Fruit fly (Drosophila melanogaster): ENCODE results near the gene Klp3A.
A peak's percentile ranks its signal among the peaks of the same experiment; 100 is the strongest.

Klp3A gene

dm6 chrX:2588415-2589411 is 15.1 kb downstream of the Klp3A start, which contains the start of gene egh (continued):
- TF ChIP-seq CG34224 (GFP tag; IDR thresholded peaks at IDR 0.05; ENCODE audit: partially characterized antibody) (no peak), yki (optimal IDR thresholded peaks at IDR 0.05) (no peak), lilli (GFP tag; optimal IDR thresholded peaks at IDR 0.05) (peak; percentile 25), Hsf (GFP tag; optimal IDR thresholded peaks at IDR 0.05) (peak; percentile 30), CG13123 (GFP tag; optimal IDR thresholded peaks at IDR 0.05) (no peak), CG34376 (GFP tag; optimal IDR thresholded peaks at IDR 0.05) (peak; percentile 34), CG11085 (GFP tag; IDR thresholded peaks at IDR 0.05) (no peak), CG10267 (tag; optimal IDR thresholded peaks at IDR 0.05) (peak; percentile 34), Bdp1 (GFP tag; optimal IDR thresholded peaks at IDR 0.05) (no peak), Opbp (GFP tag; IDR thresholded peaks at IDR 0.05; ENCODE audit: partially characterized antibody) (no peak), CG3065 (GFP tag; optimal IDR thresholded peaks at IDR 0.05) (no peak), emc (GFP tag; optimal IDR thresholded peaks at IDR 0.05) (peak; percentile 14), Sry-β (GFP tag; optimal IDR thresholded peaks at IDR 0.05) (no peak), CG4617 (GFP tag; optimal IDR thresholded peaks at IDR 0.05; ENCODE audit: borderline replicate concordance) (peak; percentile 80), CG9609 (GFP tag; optimal IDR thresholded peaks at IDR 0.05) (no peak), pnt (GFP tag; optimal IDR thresholded peaks at IDR 0.05) (no peak), wek (GFP tag; optimal IDR thresholded peaks at IDR 0.05) (no peak), tap (tag; optimal IDR thresholded peaks at IDR 0.05) (no peak), CG9797 (GFP tag; optimal IDR thresholded peaks at IDR 0.05) (peak; percentile 97), dan (GFP tag; IDR thresholded peaks at IDR 0.05) (no peak), Nf-YB (GFP tag; optimal IDR thresholded peaks at IDR 0.05) (peak; percentile 10), CG10321 (GFP tag; IDR thresholded peaks at IDR 0.05) (no peak), CG7271 (tag; optimal IDR thresholded peaks at IDR 0.05) (no peak), CG18619 (GFP tag; optimal IDR thresholded peaks at IDR 0.05) (no peak), CG10565 (GFP tag; optimal IDR thresholded peaks at IDR 0.05) (no peak), CG14050 (GFP tag; IDR thresholded peaks at IDR 0.05) (no peak), CG15073 (GFP tag; optimal IDR thresholded peaks at IDR 0.05) (no peak), Dip2 (GFP tag; IDR thresholded peaks at IDR 0.05) (no peak), CG15514 (GFP tag; optimal IDR thresholded peaks at IDR 0.05) (peak; percentile 76), ken (GFP tag; IDR thresholded peaks at IDR 0.05) (no peak), stwl (tag; optimal IDR thresholded peaks at IDR 0.05) (peak; percentile 52), corto (GFP tag; optimal IDR thresholded peaks at IDR 0.05) (peak; percentile 27), CG18764 (GFP tag; optimal IDR thresholded peaks at IDR 0.05) (no peak), CG17385 (GFP tag; optimal IDR thresholded peaks at IDR 0.05) (peak; percentile 12), fd64A (GFP tag; optimal IDR thresholded peaks at IDR 0.05) (no peak), CG9727 (GFP tag; optimal IDR thresholded peaks at IDR 0.05) (peak; percentile 40), Dref (GFP tag; IDR thresholded peaks at IDR 0.05) (peak; percentile 50), zfh1 (GFP tag; IDR thresholded peaks at IDR 0.05) (peak; percentile 27; the same call in 1 of the 3 replicates), Sox100B (GFP tag; optimal IDR thresholded peaks at IDR 0.05) (no peak), slbo (GFP tag; IDR thresholded peaks at IDR 0.05) (peak; percentile 58), Ptx1 (GFP tag; IDR thresholded peaks at IDR 0.05) (peak; percentile 60), Jarid2 (GFP tag; optimal IDR thresholded peaks at IDR 0.05) (peak; percentile 28), D (optimal IDR thresholded peaks at IDR 0.05) (no peak), D (GFP tag; optimal IDR thresholded peaks at IDR 0.05) (no peak), gt (GFP tag; IDR thresholded peaks at IDR 0.05) (no peak), Antp (GFP tag; optimal IDR thresholded peaks at IDR 0.05) (no peak), E2f1 (GFP tag; IDR thresholded peaks at IDR 0.05) (0 out of 2 replicates have a peak, but pooled peaks have one; percentile 34), CG12299 (tag; optimal IDR thresholded peaks at IDR 0.05) (peak; percentile 39), CG4730 (GFP tag; IDR thresholded peaks at IDR 0.05) (no peak), Sry-δ (GFP tag; optimal IDR thresholded peaks at IDR 0.05) (peak; percentile 50)

All from whole organism, embryonic.